Worm (Caenorhabditis elegans) whole organism, L4 larva: ENCODE results near the gene tor-1.
A peak's percentile ranks its signal among the peaks of the same experiment; 100 is the strongest.

Source experiments
- F37D6.2 ChIP-seq: sonication (generic microtip); optimal IDR thresholded peaks from 2 replicates; lab custom pipeline; 2016; ENCODE audit warnings: mild to moderate bottlenecking, missing genetic modification characterization, missing compliant biosample characterization
- F44E2.7 ChIP-seq: fragments of 200-800 bp; sonication (Bioruptor generic); IDR thresholded peaks from 2 replicates; pipeline ENCODE4 v2.1.2; 2022; ENCODE audit warnings: missing genetic modification characterization, missing compliant biosample characterization
- R02D3.7 ChIP-seq: fragments of 150-350 bp; sonication (generic microtip); optimal IDR thresholded peaks from 3 replicates; lab custom pipeline; 2014; ENCODE audit warnings: missing biosample characterization, missing genetic modification characterization
- T20F7.1 ChIP-seq: fragments of 200-800 bp; sonication (Bioruptor generic); optimal IDR thresholded peaks from 2 replicates; lab custom pipeline; 2018; ENCODE audit warnings: mild to moderate bottlenecking, missing genetic modification characterization, missing compliant biosample characterization
- T26A8.4 ChIP-seq: fragments of 200-800 bp; sonication (Bioruptor generic); IDR thresholded peaks from 2 replicates; pipeline ENCODE4 v1.3.6; 2022; ENCODE audit warnings: missing genetic modification characterization, missing compliant biosample characterization
- Y105C5A.15 ChIP-seq: fragments of 200-800 bp; sonication (Bioruptor generic); IDR thresholded peaks from 2 replicates; pipeline ENCODE4 v1.3.6; 2022; ENCODE audit warnings: missing genetic modification characterization, missing compliant biosample characterization
- Y5F2A.4 ChIP-seq: fragments of 200-800 bp; sonication (Bioruptor generic); optimal IDR thresholded peaks from 2 replicates; lab custom pipeline; 2018; ENCODE audit warnings: mild to moderate bottlenecking, missing genetic modification characterization, missing compliant biosample characterization
- ZK337.2 ChIP-seq: fragments of 200-800 bp; sonication (Bioruptor generic); IDR thresholded peaks from 2 replicates; pipeline ENCODE4 v1.3.6; 2022; ENCODE audit warnings: missing genetic modification reagents, missing genetic modification characterization, missing compliant biosample characterization
- aly-2 ChIP-seq: sonication (generic microtip); optimal IDR thresholded peaks from 2 replicates; lab custom pipeline; 2018; ENCODE audit warnings: missing biosample characterization, missing genetic modification characterization
- attf-4 ChIP-seq: sonication (generic microtip); optimal IDR thresholded peaks from 3 replicates; lab custom pipeline; 2017; ENCODE audit warnings: missing biosample characterization, missing genetic modification characterization
- ceh-28 ChIP-seq: fragments of 150-350 bp; optimal IDR thresholded peaks from 2 replicates; lab custom pipeline; 2014; ENCODE audit warnings: missing biosample characterization, missing genetic modification reagents, missing genetic modification characterization
- ceh-32 ChIP-seq: sonication (generic microtip); optimal IDR thresholded peaks from 2 replicates; lab custom pipeline; 2016; ENCODE audit warnings: mild to moderate bottlenecking, missing genetic modification characterization, missing compliant biosample characterization; ENCODE audit not compliant: poor library complexity
- ceh-62 ChIP-seq: sonication (generic microtip); optimal IDR thresholded peaks from 2 replicates; lab custom pipeline; 2017; ENCODE audit warnings: missing biosample characterization, missing genetic modification characterization
- ctbp-1 ChIP-seq: fragments of 200-800 bp; sonication (Bioruptor generic); IDR thresholded peaks from 2 replicates; pipeline ENCODE4 v1.3.6; 2022; ENCODE audit warnings: missing genetic modification reagents, missing genetic modification characterization, missing compliant biosample characterization
- daf-16 ChIP-seq, 3 experiments: sonication (generic microtip); optimal IDR thresholded peaks; 2 replicates each; lab custom pipeline; 2016 to 2017; ENCODE audit warnings: missing genetic modification characterization in 3 of 3, missing genetic modification reagents in 3 of 3, mild to moderate bottlenecking in 2 of 3, missing compliant biosample characterization in 2 of 3, missing biosample characterization in 1 of 3, moderate library complexity in 1 of 3
- daf-19 ChIP-seq: fragments of 200-800 bp; sonication (Bioruptor generic); conservative IDR thresholded peaks from 2 replicates; pipeline ENCODE4 v1.3.6; 2022; ENCODE audit warnings: missing genetic modification characterization, missing compliant biosample characterization
- daf-8 ChIP-seq: fragments of 200-800 bp; sonication (Bioruptor generic); IDR thresholded peaks from 2 replicates; pipeline ENCODE4 v1.3.6; 2022; ENCODE audit warnings: missing genetic modification characterization, missing compliant biosample characterization
- dmd-9 ChIP-seq: fragments of 200-800 bp; sonication (Bioruptor generic); IDR thresholded peaks from 2 replicates; pipeline ENCODE4 v1.3.6; 2022; ENCODE audit warnings: missing genetic modification reagents, missing genetic modification characterization, missing compliant biosample characterization
- dpl-1 ChIP-seq: fragments of 150-350 bp; optimal IDR thresholded peaks from 2 replicates; lab custom pipeline; 2014; ENCODE audit warnings: missing biosample characterization, missing genetic modification reagents, missing genetic modification characterization
- egl-27 ChIP-seq: sonication (generic microtip); optimal IDR thresholded peaks from 3 replicates; lab custom pipeline; 2017; ENCODE audit warnings: missing biosample characterization, missing genetic modification reagents, missing genetic modification characterization
- egl-43 ChIP-seq: fragments of 200-800 bp; sonication (Bioruptor generic); IDR thresholded peaks from 2 replicates; pipeline ENCODE4 v1.3.6; 2022; ENCODE audit warnings: missing genetic modification reagents, missing genetic modification characterization, missing compliant biosample characterization
- fkh-10 ChIP-seq: fragments of 150-350 bp; optimal IDR thresholded peaks from 2 replicates; lab custom pipeline; 2014; ENCODE audit warnings: missing biosample characterization, missing genetic modification reagents, missing genetic modification characterization
- gei-8 ChIP-seq: fragments of 200-800 bp; sonication (Bioruptor generic); optimal IDR thresholded peaks from 2 replicates; lab custom pipeline; 2018; ENCODE audit warnings: mild to moderate bottlenecking, missing genetic modification characterization, missing compliant biosample characterization
- hif-1 ChIP-seq, 2 experiments: sonication (generic microtip); optimal IDR thresholded peaks; 2 replicates each; lab custom pipeline; 2016 to 2017; ENCODE audit warnings: missing compliant biosample characterization in 2 of 2, missing genetic modification characterization in 2 of 2, missing genetic modification reagents in 2 of 2, missing genotype in 2 of 2, mild to moderate bottlenecking in 1 of 2
- hmg-1.1 ChIP-seq: fragments of 200-800 bp; sonication (Bioruptor generic); IDR thresholded peaks from 2 replicates; pipeline ENCODE4 v1.3.6; 2022; ENCODE audit warnings: missing genetic modification reagents, missing genetic modification characterization, missing compliant biosample characterization
- jun-1 ChIP-seq: fragments of 150-350 bp; optimal IDR thresholded peaks from 2 replicates; lab custom pipeline; 2014; ENCODE audit warnings: missing biosample characterization, missing genetic modification reagents, missing genetic modification characterization
- lim-7 ChIP-seq: fragments of 200-800 bp; sonication (Bioruptor generic); IDR thresholded peaks from 2 replicates; pipeline ENCODE4 v1.3.6; 2022; ENCODE audit warnings: missing genetic modification characterization, missing compliant biosample characterization
- lin-1 ChIP-seq: fragments of 200-800 bp; sonication (Bioruptor generic); IDR thresholded peaks from 2 replicates; pipeline ENCODE4 v1.3.6; 2022; ENCODE audit warnings: missing genetic modification reagents, missing genetic modification characterization, missing compliant biosample characterization
- lin-39 ChIP-seq: fragments of 150-350 bp; optimal IDR thresholded peaks from 2 replicates; lab custom pipeline; 2014; ENCODE audit warnings: missing biosample characterization, missing genetic modification reagents, missing genetic modification characterization
- madf-5 ChIP-seq, 2 experiments: fragments of 200-800 bp; sonication (Bioruptor generic); IDR thresholded peaks; 2 replicates each; pipeline ENCODE4 v1.3.6; 2022; ENCODE audit warnings: missing compliant biosample characterization in 2 of 2, missing genetic modification characterization in 2 of 2
- mdl-1 ChIP-seq, 2 experiments: fragments of 150-350 bp in 1 of 2; sonication (generic microtip) in 1 of 2; optimal IDR thresholded peaks; 2 replicates each; lab custom pipeline; 2014 to 2017; ENCODE audit warnings: missing biosample characterization in 2 of 2, missing genetic modification characterization in 2 of 2
- mdt-29 ChIP-seq: fragments of 200-800 bp; sonication (Bioruptor generic); IDR thresholded peaks from 2 replicates; pipeline ENCODE4 v1.3.6; 2022; ENCODE audit warnings: missing genetic modification reagents, missing genetic modification characterization, missing compliant biosample characterization
- mep-1 ChIP-seq: fragments of 150-350 bp; sonication (generic microtip); optimal IDR thresholded peaks from 3 replicates; lab custom pipeline; 2014; ENCODE audit warnings: missing biosample characterization, missing genetic modification characterization
- nhr-10 ChIP-seq: fragments of 150-350 bp; optimal IDR thresholded peaks from 2 replicates; lab custom pipeline; 2014; ENCODE audit warnings: missing biosample characterization, missing genetic modification characterization
- nhr-11 ChIP-seq: fragments of 150-350 bp; optimal IDR thresholded peaks from 2 replicates; lab custom pipeline; 2014; ENCODE audit warnings: missing biosample characterization, missing genetic modification characterization
- nhr-237 ChIP-seq: sonication (generic microtip); optimal IDR thresholded peaks from 2 replicates; lab custom pipeline; 2017; ENCODE audit warnings: missing biosample characterization, missing genetic modification characterization
- nhr-77 ChIP-seq: fragments of 150-350 bp; optimal IDR thresholded peaks from 2 replicates; lab custom pipeline; 2014; ENCODE audit warnings: missing biosample characterization, missing genetic modification characterization
- pha-4 ChIP-seq, 2 experiments: fragments of 150-350 bp in 1 of 2; fragments of 200-800 bp in 1 of 2; sonication (Bioruptor generic) in 1 of 2; IDR thresholded peaks in 1 of 2; optimal IDR thresholded peaks in 1 of 2; 2 replicates each; pipeline versions ENCODE4 v1.3.6 to Lab custom; 2014 to 2022; ENCODE audit warnings: missing genetic modification characterization in 2 of 2, missing genetic modification reagents in 2 of 2, missing biosample characterization in 1 of 2, missing compliant biosample characterization in 1 of 2
- php-3 ChIP-seq: fragments of 200-800 bp; sonication (Bioruptor generic); IDR thresholded peaks from 2 replicates; pipeline ENCODE4 v1.3.6; 2022; ENCODE audit warnings: missing genetic modification reagents, missing genetic modification characterization, missing compliant biosample characterization
- set-16 ChIP-seq: fragments of 200-800 bp; sonication (Bioruptor generic); IDR thresholded peaks from 2 replicates; pipeline ENCODE4 v1.3.6; 2022; ENCODE audit warnings: missing genetic modification reagents, missing genetic modification characterization, missing compliant biosample characterization
- snpc-4 ChIP-seq: fragments of 150-350 bp; optimal IDR thresholded peaks from 2 replicates; lab custom pipeline; 2014; ENCODE audit warnings: missing biosample characterization, missing genetic modification characterization
- tra-1 ChIP-seq: fragments of 200-800 bp; sonication (Bioruptor generic); IDR thresholded peaks from 2 replicates; pipeline ENCODE4 v1.3.6; 2022; ENCODE audit warnings: missing genetic modification reagents, missing genetic modification characterization, missing compliant biosample characterization
- unc-130 ChIP-seq: sonication (generic microtip); optimal IDR thresholded peaks from 2 replicates; lab custom pipeline; 2016; ENCODE audit warnings: missing genetic modification reagents, missing genetic modification characterization, missing compliant biosample characterization
- unc-62 ChIP-seq, 3 experiments: fragments of 150-350 bp in 1 of 3; sonication (generic microtip); optimal IDR thresholded peaks in 2 of 3; peaks in 1 of 3; 1 replicate in 1 of 3; 2 replicates in 2 of 3; lab custom pipeline; 2014 to 2017; ENCODE audit warnings: missing biosample characterization in 3 of 3, missing genetic modification characterization in 3 of 3, missing genetic modification reagents in 3 of 3, missing genotype in 1 of 3
- zfp-3 ChIP-seq: fragments of 200-800 bp; sonication (Bioruptor generic); conservative IDR thresholded peaks from 2 replicates; pipeline ENCODE4 v1.3.6; 2022; ENCODE audit warnings: missing genetic modification reagents, missing genetic modification characterization, missing compliant biosample characterization
- zip-11 ChIP-seq: fragments of 200-800 bp; sonication (Bioruptor generic); IDR thresholded peaks from 2 replicates; pipeline ENCODE4 v1.3.6; 2022; ENCODE audit warnings: missing genetic modification characterization, missing compliant biosample characterization

Gene tor-1

ce11 chrIV:14033752-14034570 lies 48.4 kb upstream of the tor-1 start (continued):
- TF ChIP-seq unc-130 = no peak
- TF ChIP-seq jun-1 (tag; lab: Kevin White, UChicago) = peak; percentile 61
- peak; percentile 68 for TF ChIP-seq nhr-10
- peak; percentile 69 for TF ChIP-seq Y5F2A.4 (GFP tag; lab: Kevin White, UChicago)
- no peak for TF ChIP-seq zip-11 (GFP tag; lab: Robert Waterston, UW)
- 0 out of 2 replicates have a peak, but pooled peaks have one; percentile 17 for TF ChIP-seq php-3
- TF ChIP-seq aly-2 = no peak
- TF ChIP-seq zfp-3 (GFP tag; lab: Robert Waterston, UW) = peak; percentile 59; the same call in 1 of the 2 replicates
- peak; percentile 75 for TF ChIP-seq pha-4 (GFP tag; IDR thresholded peaks at IDR 0.05; lab: Robert Waterston, UW)
- peak; percentile 77 for TF ChIP-seq pha-4 (tag; optimal IDR thresholded peaks at IDR 0.05; lab: Kevin White, UChicago)
- peak in 1 of 2 experiments; percentile 56 for TF ChIP-seq hif-1 (tag; optimal IDR thresholded peaks at IDR 0.05; lab: Kevin White, UChicago)
- TF ChIP-seq gei-8 = no peak
- peak in 1 of 2 experiments; percentile 85 for TF ChIP-seq daf-16 (GFP tag; optimal IDR thresholded peaks at IDR 0.05; lab: Kevin White, UChicago)
- peak; percentile 64 for TF ChIP-seq daf-16 (tag; optimal IDR thresholded peaks at IDR 0.05; lab: Kevin White, UChicago)
- TF ChIP-seq dpl-1 = peak; percentile 19
- peak; percentile 60; the same call in 1 of the 2 replicates for TF ChIP-seq lim-7 (GFP tag; lab: Robert Waterston, UW)
- TF ChIP-seq R02D3.7 (tag; lab: Kevin White, UChicago) = no peak
- peak; percentile 87 for TF ChIP-seq mep-1 (tag; lab: Kevin White, UChicago)
- TF ChIP-seq egl-43 = peak; percentile 81
- TF ChIP-seq F44E2.7 = no peak
- peak; percentile 5; the same call in 1 of the 2 replicates for TF ChIP-seq dmd-9 (GFP tag; lab: Robert Waterston, UW)
- TF ChIP-seq nhr-77 = peak; percentile 49
- 0 out of 4 replicates have a peak, but pooled peaks of 1 of the 2 experiments have one; percentile 18 for TF ChIP-seq madf-5 (GFP tag; IDR thresholded peaks at IDR 0.05; lab: Robert Waterston, UW)
- TF ChIP-seq Y105C5A.15 (GFP tag; lab: Robert Waterston, UW) = no peak
- no peak for TF ChIP-seq ceh-62 (tag; lab: Kevin White, UChicago)
- TF ChIP-seq ceh-28 (tag; lab: Kevin White, UChicago) = no peak
- peak; percentile 13 for TF ChIP-seq attf-4 (tag; lab: Kevin White, UChicago)
- peak; percentile 14 for TF ChIP-seq ceh-32 (tag; lab: Kevin White, UChicago)
- TF ChIP-seq T26A8.4 (GFP tag; lab: Robert Waterston, UW) = peak; percentile 94
- peak; percentile 60 for TF ChIP-seq F37D6.2 (tag; lab: Kevin White, UChicago)
- no peak for TF ChIP-seq daf-8 (GFP tag; lab: Robert Waterston, UW)
- no peak for TF ChIP-seq snpc-4 (tag; lab: Kevin White, UChicago)
- TF ChIP-seq, all 104 proteins: peak for 68

ce11 chrIV:14033502-14033751 lies 47.8 kb upstream of the tor-1 start:
- TF ChIP-seq ceh-32 (tag; lab: Kevin White, UChicago) (no peak), mdl-1 (tag; optimal IDR thresholded peaks at IDR 0.05; lab: Kevin White, UChicago) (no peak), daf-16 (GFP tag; optimal IDR thresholded peaks at IDR 0.05; lab: Kevin White, UChicago) (peak in 1 of 2 experiments; percentile 29), daf-16 (tag; optimal IDR thresholded peaks at IDR 0.05; lab: Kevin White, UChicago) (no peak), ceh-28 (tag; lab: Kevin White, UChicago) (no peak), daf-19 (GFP tag; lab: Robert Waterston, UW) (no peak), set-16 (GFP tag; lab: Robert Waterston, UW) (peak; percentile 100; the same call in 1 of the 2 replicates), unc-62 (GFP tag; optimal IDR thresholded peaks at IDR 0.05 in 1 of 2; lab: Kevin White, UChicago) (peak in 1 of 2 experiments; percentile 100), unc-62 (tag; optimal IDR thresholded peaks at IDR 0.05; lab: Kevin White, UChicago) (no peak), hmg-1.1 (GFP tag; lab: Robert Waterston, UW) (peak; percentile 84), php-3 (no peak), nhr-10 (no peak), zfp-3 (GFP tag; lab: Robert Waterston, UW) (no peak), egl-27 (tag; lab: Kevin White, UChicago) (no peak), attf-4 (tag; lab: Kevin White, UChicago) (no peak), tra-1 (GFP tag; lab: Robert Waterston, UW) (no peak), mep-1 (tag; lab: Kevin White, UChicago) (no peak), nhr-237 (tag; lab: Kevin White, UChicago) (no peak), nhr-11 (tag; lab: Kevin White, UChicago) (no peak), mdt-29 (GFP tag; lab: Robert Waterston, UW) (no peak), fkh-10 (GFP tag; lab: Kevin White, UChicago) (no peak), jun-1 (tag; lab: Kevin White, UChicago) (no peak), ctbp-1 (GFP tag; lab: Robert Waterston, UW) (no peak), Y105C5A.15 (GFP tag; lab: Robert Waterston, UW) (no peak; the same call in 1 of the 2 replicates), madf-5 (GFP tag; IDR thresholded peaks at IDR 0.05; lab: Robert Waterston, UW) (no peak), ZK337.2 (no peak), lin-1 (GFP tag; lab: Robert Waterston, UW) (0 out of 2 replicates have a peak, but pooled peaks have one; percentile 6), T20F7.1 (GFP tag; lab: Kevin White, UChicago) (no peak), lin-39 (tag; lab: Kevin White, UChicago) (no peak)
